Worm (Caenorhabditis elegans): Measurements from ENCODE around the gene fln-2.

Gene fln-2

DNA sequence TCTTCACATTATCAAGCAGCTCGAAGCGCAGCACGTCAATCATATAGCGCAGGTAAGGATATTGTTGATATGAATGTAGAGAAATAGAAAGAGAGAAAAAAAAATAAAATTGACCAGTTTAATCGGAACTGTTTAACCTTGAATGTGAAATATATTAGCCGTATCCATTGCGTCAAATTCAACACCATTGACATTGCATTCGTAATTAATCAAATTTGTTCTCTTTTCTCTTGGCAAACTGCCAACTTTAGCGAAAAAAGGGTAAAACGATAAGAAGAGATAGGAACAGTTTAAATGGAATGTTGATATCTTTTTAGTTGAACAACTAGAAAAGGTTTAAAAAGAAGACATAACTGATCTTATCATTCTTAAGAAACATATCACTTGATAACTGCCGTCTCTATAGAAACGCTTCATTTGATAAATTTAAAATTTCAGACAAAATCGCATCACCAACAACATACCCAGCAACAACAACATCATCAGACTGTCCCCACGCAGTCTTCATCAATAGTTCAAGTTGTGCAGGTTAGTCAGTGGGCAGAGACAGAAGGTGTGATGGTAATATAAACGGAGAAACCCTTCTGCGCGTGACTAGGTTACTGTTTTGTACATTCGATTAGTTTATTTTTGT lies 6.2 kb downstream of the fln-2 start:
- no peak for TF ChIP-seq dao-5 (tag; optimal IDR thresholded peaks at IDR 0.05)
- no peak for TF ChIP-seq W03F9.2 (tag; optimal IDR thresholded peaks at IDR 0.05)
- no peak for TF ChIP-seq him-1 (tag; optimal IDR thresholded peaks at IDR 0.05)

DNA sequence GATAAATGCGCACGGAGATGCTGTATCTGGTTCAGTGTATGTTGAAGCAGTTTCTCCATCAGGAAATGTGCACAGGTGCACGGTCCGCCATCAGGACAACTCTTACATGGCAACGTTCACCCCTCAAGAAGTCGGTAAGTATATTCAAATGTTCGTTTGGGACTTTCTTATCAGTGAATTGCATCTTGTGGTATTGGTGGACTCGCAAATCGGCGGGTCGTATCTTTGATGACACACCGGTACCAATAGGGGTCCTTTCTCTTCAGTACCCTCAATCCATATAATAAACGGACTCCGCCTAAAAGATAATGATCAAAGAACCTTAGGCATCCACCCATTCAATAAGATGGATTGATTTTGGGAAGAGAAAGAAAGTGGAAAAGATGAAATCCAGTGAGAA lies 8.4 kb downstream of the fln-2 start:
- TF ChIP-seq W03F9.2 (tag; optimal IDR thresholded peaks at IDR 0.05) (no peak), him-1 (tag; optimal IDR thresholded peaks at IDR 0.05) (no peak)

DNA sequence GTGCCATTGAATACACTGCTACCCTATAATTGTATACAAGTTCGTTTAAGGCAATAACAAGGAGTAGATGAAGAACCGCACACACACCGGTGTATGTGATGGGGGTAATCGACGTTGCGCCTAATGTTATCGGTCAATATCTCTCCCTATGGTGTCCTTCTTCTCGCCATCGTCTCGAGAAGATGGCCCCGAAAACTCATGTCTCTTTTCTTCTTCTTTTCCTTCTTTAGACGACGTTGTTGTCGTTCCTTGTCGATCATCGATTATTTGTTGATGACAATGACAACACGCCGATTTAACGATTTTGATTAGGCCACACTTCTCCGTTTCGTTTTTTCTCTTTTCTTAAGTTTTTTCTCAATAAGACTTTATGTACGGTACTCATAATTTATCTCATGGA lies 11.6 kb downstream of the fln-2 start:
- no peak for TF ChIP-seq dao-5 (tag; optimal IDR thresholded peaks at IDR 0.05)

ce11 chrX:9410747-9411146 lies 13.2 kb downstream of the fln-2 start:
- no peak for TF ChIP-seq dao-5 (tag; optimal IDR thresholded peaks at IDR 0.05)
- no peak for TF ChIP-seq W03F9.2 (tag; optimal IDR thresholded peaks at IDR 0.05)
- no peak for TF ChIP-seq him-1 (tag; optimal IDR thresholded peaks at IDR 0.05)

- TF ChIP-seq W03F9.2 (tag; optimal IDR thresholded peaks at IDR 0.05) (no peak), him-1 (tag; optimal IDR thresholded peaks at IDR 0.05) (no peak)
These were observed 14.2 kb downstream of the fln-2 start for ce11 chrX:9411675-9412074.

DNA sequence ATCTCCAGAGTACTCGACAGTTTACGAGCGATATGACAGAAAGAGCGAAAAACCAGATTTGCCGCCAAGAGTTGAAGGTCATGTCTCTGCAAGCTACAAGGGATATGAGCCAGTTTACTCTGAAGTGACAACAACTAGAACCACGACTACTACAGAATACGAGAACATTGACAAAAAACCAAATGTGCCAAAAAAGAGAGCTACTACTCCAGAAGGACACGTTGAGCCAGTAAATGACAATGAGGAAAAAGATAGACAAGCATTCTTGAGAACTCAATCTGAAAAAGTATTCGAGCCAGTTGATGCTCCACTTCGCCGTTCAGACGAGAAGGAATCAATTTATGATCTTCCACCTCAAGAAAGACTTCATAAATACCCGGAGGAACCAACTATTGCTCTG lies 19.8 kb downstream of the fln-2 start:
- TF ChIP-seq W03F9.2 (tag; optimal IDR thresholded peaks at IDR 0.05) (no peak), him-1 (tag; optimal IDR thresholded peaks at IDR 0.05) (no peak), dao-5 (tag; optimal IDR thresholded peaks at IDR 0.05) (no peak)

ce11 chrX:9417948-9418347 lies 20.4 kb downstream of the fln-2 start:
- TF ChIP-seq dao-5 (tag; optimal IDR thresholded peaks at IDR 0.05) = no peak
- TF ChIP-seq him-1 (tag; optimal IDR thresholded peaks at IDR 0.05) = no peak
- no peak for TF ChIP-seq W03F9.2 (tag; optimal IDR thresholded peaks at IDR 0.05)

ce11 chrX:9428059-9428458 lies 30.6 kb downstream of the fln-2 start, which contains the start of gene B0272.4:
Gene B0272.4, plus strand, starts transcription at chrX:9428431.
- TF ChIP-seq him-1 (tag; optimal IDR thresholded peaks at IDR 0.05) (no peak), dao-5 (tag; optimal IDR thresholded peaks at IDR 0.05) (no peak), W03F9.2 (tag; optimal IDR thresholded peaks at IDR 0.05) (no peak)

- TF ChIP-seq W03F9.2 (tag; optimal IDR thresholded peaks at IDR 0.05) (no peak), him-1 (tag; optimal IDR thresholded peaks at IDR 0.05) (no peak), dao-5 (tag; optimal IDR thresholded peaks at IDR 0.05) (no peak)
These were observed 33.5 kb downstream of the fln-2 start, which contains the start of gene B0272.3 for ce11 chrX:9431002-9431482. Gene B0272.3, plus strand, starts transcription at chrX:9431432.

DNA sequence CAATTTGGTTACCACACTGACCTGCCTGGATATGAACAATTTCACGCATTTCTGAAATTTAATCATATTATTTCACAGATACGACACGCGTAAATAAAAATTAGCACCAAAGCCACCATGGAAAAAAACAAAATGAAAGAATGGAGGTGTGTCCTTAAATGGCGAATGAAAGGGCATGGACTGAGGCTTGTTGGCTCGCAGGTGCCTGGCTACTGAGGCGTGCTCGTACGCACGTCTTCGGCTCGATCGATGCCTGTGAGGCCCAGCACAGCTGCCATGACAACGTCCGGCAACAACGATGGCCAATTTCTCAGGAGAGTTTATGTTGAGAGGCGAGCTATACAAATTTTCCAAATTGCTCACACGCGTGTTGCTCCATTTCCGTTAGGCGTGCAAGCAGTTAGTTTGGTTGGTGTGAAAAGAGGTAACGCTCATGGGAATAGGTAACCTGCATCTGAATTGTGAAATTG lies 39.4 kb downstream of the fln-2 start, which contains the start of gene tbb-4:
TSS of gene tbb-4 (minus strand) at position 51 of the 470 bp plus-strand sequence.
- TF ChIP-seq dao-5 (tag; optimal IDR thresholded peaks at IDR 0.05) (no peak), W03F9.2 (tag; optimal IDR thresholded peaks at IDR 0.05) (no peak), him-1 (tag; optimal IDR thresholded peaks at IDR 0.05) (no peak)

- TF ChIP-seq him-1 (tag; optimal IDR thresholded peaks at IDR 0.05) = peak; percentile 64
- peak; percentile 14 for TF ChIP-seq W03F9.2 (tag; optimal IDR thresholded peaks at IDR 0.05)
- TF ChIP-seq dao-5 (tag; optimal IDR thresholded peaks at IDR 0.05) = no peak
These were observed 44.0 kb downstream of the fln-2 start, which contains the start of gene memb-1 for ce11 chrX:9441512-9441911. Gene memb-1, minus strand, starts transcription at chrX:9441571.

DNA sequence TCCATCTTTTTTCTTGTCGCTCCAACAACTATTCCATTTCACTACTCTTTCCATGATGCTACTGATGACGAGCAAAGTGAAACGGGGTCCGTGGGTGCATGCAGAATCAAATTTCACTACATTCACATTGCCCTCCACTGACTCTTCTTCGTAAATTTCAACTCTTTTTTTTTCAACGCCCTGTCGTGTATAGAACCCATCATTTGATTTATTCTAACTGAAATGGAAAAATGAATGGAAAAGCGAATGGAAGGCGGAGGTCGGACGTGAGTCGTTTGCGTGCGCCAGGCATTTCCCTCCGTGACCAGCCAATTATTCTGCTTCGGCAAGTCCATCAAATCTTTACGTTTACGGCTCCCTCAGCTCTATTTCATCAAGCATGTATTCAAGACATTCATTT lies 46.4 kb downstream of the fln-2 start:
- TF ChIP-seq him-1 (tag; optimal IDR thresholded peaks at IDR 0.05) (no peak), W03F9.2 (tag; optimal IDR thresholded peaks at IDR 0.05) (no peak), dao-5 (tag; optimal IDR thresholded peaks at IDR 0.05) (no peak)

DNA sequence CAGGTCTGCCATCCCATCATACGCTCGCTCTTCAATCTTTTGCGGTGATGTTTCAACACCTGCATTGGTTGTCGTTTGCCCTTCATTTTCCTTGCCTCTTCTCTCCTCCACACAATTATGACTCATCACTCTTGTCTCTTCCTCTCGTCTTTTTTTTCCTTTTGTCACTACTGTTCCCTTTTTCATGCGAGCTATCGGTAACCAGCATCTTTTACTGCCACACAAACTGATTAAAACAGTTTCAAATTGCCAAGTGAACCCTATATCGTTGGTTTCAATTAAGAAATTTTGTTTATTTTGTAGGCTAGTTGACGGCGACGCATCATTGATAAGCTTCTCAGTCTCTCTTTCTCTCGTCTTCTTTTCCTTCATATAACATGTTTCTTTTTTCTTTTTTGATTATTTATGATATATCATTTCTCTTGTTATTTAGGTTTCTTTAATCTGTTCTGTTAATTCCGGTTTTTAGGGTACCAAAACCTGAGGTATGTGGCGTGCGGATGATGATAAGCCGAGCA lies 48.7 kb downstream of the fln-2 start, which contains the start of gene ZK899.1:
TSS of gene ZK899.1 (plus strand) at position 468 of the 518 bp plus-strand sequence.
- no peak for TF ChIP-seq dao-5 (tag; optimal IDR thresholded peaks at IDR 0.05)
- no peak for TF ChIP-seq him-1 (tag; optimal IDR thresholded peaks at IDR 0.05)

ce11 chrX:9449330-9449729 lies 51.8 kb downstream of the fln-2 start, which contains the start of gene ZK899.7:
Gene ZK899.7, minus strand, starts transcription at chrX:9449430.
- TF ChIP-seq dao-5 (tag; optimal IDR thresholded peaks at IDR 0.05) = no peak
- TF ChIP-seq W03F9.2 (tag; optimal IDR thresholded peaks at IDR 0.05) = no peak
- TF ChIP-seq him-1 (tag; optimal IDR thresholded peaks at IDR 0.05) = no peak

Data from whole organism, L4/young adult.